Worm (Caenorhabditis elegans) whole organism, early embryonic: ENCODE measurements around the gene F01D5.5.

ENCODE experiments used
- B0310.2 ChIP-seq: sonication (generic microtip); optimal IDR thresholded peaks from 2 replicates; lab custom pipeline; 2016; ENCODE audit warnings: mild to moderate bottlenecking, missing genetic modification characterization, missing compliant biosample characterization
- F13C5.2 ChIP-seq: sonication (generic microtip); optimal IDR thresholded peaks from 2 replicates; lab custom pipeline; 2017; ENCODE audit warnings: mild to moderate bottlenecking, missing genetic modification characterization, inconsistent platforms, missing compliant biosample characterization
- ama-1 ChIP-seq: fragments of 150-350 bp; optimal IDR thresholded peaks from 2 replicates; lab custom pipeline; 2014
- ceh-13 ChIP-seq: fragments of 200-800 bp; sonication (Bioruptor generic); optimal IDR thresholded peaks from 2 replicates; lab custom pipeline; 2018; ENCODE audit warnings: mild to moderate bottlenecking, missing genetic modification characterization, missing compliant biosample characterization
- flt-1 ChIP-seq: fragments of 200-800 bp; sonication (Bioruptor generic); IDR thresholded peaks from 2 replicates; pipeline ENCODE4 v1.3.6; 2022; ENCODE audit warnings: missing genetic modification characterization, missing compliant biosample characterization
- scrt-1 ChIP-seq: fragments of 200-800 bp; sonication (Bioruptor generic); IDR thresholded peaks from 2 replicates; pipeline ENCODE4 v1.3.6; 2022; ENCODE audit warnings: missing genetic modification characterization, missing compliant biosample characterization
- tbx-37 ChIP-seq: fragments of 200-800 bp; sonication (Bioruptor generic); conservative IDR thresholded peaks from 2 replicates; pipeline ENCODE4 v1.3.6; 2022; ENCODE audit warnings: missing genetic modification reagents, missing genetic modification characterization, missing compliant biosample characterization
- tra-4 ChIP-seq: sonication (generic microtip); optimal IDR thresholded peaks from 2 replicates; lab custom pipeline; 2017; ENCODE audit warnings: missing genetic modification characterization, missing compliant biosample characterization

- TF ChIP-seq scrt-1 (GFP tag; lab: Robert Waterston, UW) (no peak), tbx-37 (GFP tag; lab: Robert Waterston, UW) (no peak), tra-4 (tag; lab: Kevin White, UChicago) (no peak), ama-1 (lab: Kevin White, UChicago) (no peak), flt-1 (GFP tag; lab: Robert Waterston, UW) (no peak), B0310.2 (tag; lab: Kevin White, UChicago) (no peak), ceh-13 (GFP tag; lab: Kevin White, UChicago) (no peak), F13C5.2 (tag; lab: Kevin White, UChicago) (no peak)
Observed at ce11 chrII:13981097-13981496, 21.0 kb downstream of the F01D5.5 start, which contains the start of gene Y39G8B.9.
